Worm (Caenorhabditis elegans) whole organism, late embryonic: ENCODE measurements around the gene inx-10.

Experiments
- C08G9.2 ChIP-seq: sonication (generic microtip); optimal IDR thresholded peaks from 2 replicates; lab custom pipeline; 2016; ENCODE audit warnings: mild to moderate bottlenecking, missing genetic modification characterization, moderate library complexity, missing compliant biosample characterization
- C38D4.7 ChIP-seq: fragments of 200-800 bp; sonication (Bioruptor generic); optimal IDR thresholded peaks from 2 replicates; lab custom pipeline; 2018; ENCODE audit warnings: mild to moderate bottlenecking, missing genetic modification characterization, moderate library complexity, missing compliant biosample characterization
- F13H6.1 ChIP-seq: sonication (generic microtip); optimal IDR thresholded peaks from 2 replicates; lab custom pipeline; 2016; ENCODE audit warnings: missing genetic modification characterization, missing compliant biosample characterization
- K09A11.1 ChIP-seq: sonication (generic microtip); optimal IDR thresholded peaks from 2 replicates; lab custom pipeline; 2017; ENCODE audit warnings: antibody characterized with exemption, mild to moderate bottlenecking, missing genetic modification characterization, missing compliant biosample characterization; ENCODE audit not compliant: insufficient read depth
- T23F11.4 ChIP-seq: fragments of 200-800 bp; sonication (Bioruptor generic); optimal IDR thresholded peaks from 2 replicates; lab custom pipeline; 2018; ENCODE audit warnings: mild to moderate bottlenecking, missing genetic modification characterization, missing compliant biosample characterization
- Y22D7AL.16 ChIP-seq: sonication (generic microtip); optimal IDR thresholded peaks from 2 replicates; lab custom pipeline; 2016; ENCODE audit warnings: missing genetic modification characterization, missing compliant biosample characterization
- ahr-1 ChIP-seq: sonication (generic microtip); optimal IDR thresholded peaks from 2 replicates; lab custom pipeline; 2016; ENCODE audit warnings: missing genetic modification characterization, missing compliant biosample characterization
- ama-1 ChIP-seq: fragments of 150-350 bp; optimal IDR thresholded peaks from 2 replicates; lab custom pipeline; 2014
- ceh-14 ChIP-seq: sonication (generic microtip); optimal IDR thresholded peaks from 2 replicates; lab custom pipeline; 2016; ENCODE audit warnings: missing genotype, missing genetic modification characterization, missing compliant biosample characterization
- ceh-18 ChIP-seq: sonication (generic microtip); optimal IDR thresholded peaks from 2 replicates; lab custom pipeline; 2016; ENCODE audit warnings: missing genetic modification characterization, missing compliant biosample characterization
- ceh-19 ChIP-seq: fragments of 200-800 bp; sonication (Bioruptor generic); optimal IDR thresholded peaks from 2 replicates; lab custom pipeline; 2018; ENCODE audit warnings: mild to moderate bottlenecking, missing genetic modification characterization, missing compliant biosample characterization
- ceh-2 ChIP-seq: sonication (generic microtip); optimal IDR thresholded peaks from 2 replicates; lab custom pipeline; 2016; ENCODE audit warnings: missing genotype, missing genetic modification characterization, missing compliant biosample characterization
- ceh-22 ChIP-seq: sonication (generic microtip); optimal IDR thresholded peaks from 2 replicates; lab custom pipeline; 2017; ENCODE audit warnings: missing biosample characterization, missing genetic modification characterization
- ceh-24 ChIP-seq: sonication (generic microtip); optimal IDR thresholded peaks from 2 replicates; lab custom pipeline; 2016; ENCODE audit warnings: mild to moderate bottlenecking, missing genetic modification characterization, missing compliant biosample characterization
- ceh-30 ChIP-seq: fragments of 150-350 bp; optimal IDR thresholded peaks from 2 replicates; lab custom pipeline; 2014; ENCODE audit warnings: missing biosample characterization, missing genetic modification characterization
- ceh-45 ChIP-seq: fragments of 200-800 bp; sonication (Bioruptor generic); IDR thresholded peaks from 2 replicates; pipeline ENCODE4 v1.3.6; 2022; ENCODE audit warnings: missing genetic modification reagents, missing genetic modification characterization, missing compliant biosample characterization
- ceh-48 ChIP-seq: sonication (generic microtip); optimal IDR thresholded peaks from 2 replicates; lab custom pipeline; 2016; ENCODE audit warnings: missing genetic modification characterization, inconsistent platforms, missing compliant biosample characterization
- ceh-6 ChIP-seq: fragments of 200-800 bp; sonication (Bioruptor generic); optimal IDR thresholded peaks from 2 replicates; lab custom pipeline; 2018; ENCODE audit warnings: mild to moderate bottlenecking, missing genetic modification characterization, missing compliant biosample characterization
- che-1 ChIP-seq: sonication (generic microtip); optimal IDR thresholded peaks from 2 replicates; lab custom pipeline; 2016; ENCODE audit warnings: mild to moderate bottlenecking, missing genetic modification characterization, missing compliant biosample characterization
- elt-2 ChIP-seq: sonication (generic microtip); optimal IDR thresholded peaks from 2 replicates; lab custom pipeline; 2016; ENCODE audit warnings: missing genetic modification reagents, missing genetic modification characterization, missing compliant biosample characterization
- eyg-1 ChIP-seq: sonication (generic microtip); optimal IDR thresholded peaks from 2 replicates; lab custom pipeline; 2016; ENCODE audit warnings: missing genotype, missing genetic modification characterization, missing compliant biosample characterization
- fkh-6 ChIP-seq: sonication (generic microtip); optimal IDR thresholded peaks from 2 replicates; lab custom pipeline; 2016; ENCODE audit warnings: missing genetic modification characterization, missing compliant biosample characterization
- hlh-6 ChIP-seq: sonication (generic microtip); optimal IDR thresholded peaks from 2 replicates; lab custom pipeline; 2016; ENCODE audit warnings: missing genotype, missing genetic modification characterization, missing compliant biosample characterization
- hlh-8 ChIP-seq: sonication (generic microtip); optimal IDR thresholded peaks from 2 replicates; lab custom pipeline; 2016; ENCODE audit warnings: missing genotype, missing genetic modification characterization, missing compliant biosample characterization
- nfya-1 ChIP-seq: sonication (generic microtip); optimal IDR thresholded peaks from 2 replicates; lab custom pipeline; 2017; ENCODE audit warnings: missing genetic modification characterization, mild to moderate bottlenecking, missing compliant biosample characterization, antibody characterized with exemption, moderate library complexity
- nhr-11 ChIP-seq: fragments of 150-350 bp; optimal IDR thresholded peaks from 2 replicates; lab custom pipeline; 2014; ENCODE audit warnings: missing biosample characterization, missing genetic modification characterization
- nhr-232 ChIP-seq: sonication (generic microtip); optimal IDR thresholded peaks from 2 replicates; lab custom pipeline; 2016; ENCODE audit warnings: missing genetic modification characterization, missing compliant biosample characterization
- npax-4 ChIP-seq: sonication (generic microtip); optimal IDR thresholded peaks from 2 replicates; lab custom pipeline; 2016; ENCODE audit warnings: missing genetic modification characterization, missing compliant biosample characterization
- pag-3 ChIP-seq: sonication (generic microtip); optimal IDR thresholded peaks from 2 replicates; lab custom pipeline; 2016; ENCODE audit warnings: missing compliant biosample characterization, missing genetic modification characterization, borderline replicate concordance
- pat-9 ChIP-seq: fragments of 200-800 bp; sonication (Bioruptor generic); optimal IDR thresholded peaks from 2 replicates; lab custom pipeline; 2018; ENCODE audit warnings: mild to moderate bottlenecking, missing genetic modification characterization, moderate library complexity, missing compliant biosample characterization
- pha-4 ChIP-seq: fragments of 150-350 bp; optimal IDR thresholded peaks from 2 replicates; lab custom pipeline; 2018; ENCODE audit warnings: missing biosample characterization, missing genetic modification reagents, missing genetic modification characterization
- pqm-1 ChIP-seq: sonication (generic microtip); optimal IDR thresholded peaks from 2 replicates; lab custom pipeline; 2016; ENCODE audit warnings: missing genetic modification characterization, missing compliant biosample characterization
- ref-2 ChIP-seq: sonication (generic microtip); optimal IDR thresholded peaks from 2 replicates; lab custom pipeline; 2016; ENCODE audit warnings: missing genetic modification characterization, missing compliant biosample characterization
- rnt-1 ChIP-seq: sonication (generic microtip); optimal IDR thresholded peaks from 2 replicates; lab custom pipeline; 2016; ENCODE audit warnings: missing genetic modification characterization, missing compliant biosample characterization
- sdc-2 ChIP-seq: sonication (generic microtip); optimal IDR thresholded peaks from 2 replicates; lab custom pipeline; 2016; ENCODE audit warnings: missing genotype, missing genetic modification characterization, missing compliant biosample characterization
- sox-2 ChIP-seq: fragments of 200-800 bp; sonication (Bioruptor generic); IDR thresholded peaks from 2 replicates; pipeline ENCODE4 v1.3.6; 2022; ENCODE audit warnings: missing genetic modification reagents, missing genetic modification characterization, missing compliant biosample characterization
- sox-4 ChIP-seq: sonication (generic microtip); optimal IDR thresholded peaks from 2 replicates; lab custom pipeline; 2017; ENCODE audit warnings: mild to moderate bottlenecking, missing genetic modification characterization, inconsistent platforms, missing compliant biosample characterization
- syd-9 ChIP-seq: sonication (generic microtip); optimal IDR thresholded peaks from 2 replicates; lab custom pipeline; 2016; ENCODE audit warnings: mild to moderate bottlenecking, missing genetic modification characterization, moderate library complexity, missing compliant biosample characterization
- unc-42 ChIP-seq: sonication (generic microtip); optimal IDR thresholded peaks from 2 replicates; lab custom pipeline; 2016; ENCODE audit warnings: missing genotype, missing genetic modification characterization, missing compliant biosample characterization
- unc-55 ChIP-seq: sonication (generic microtip); optimal IDR thresholded peaks from 2 replicates; lab custom pipeline; 2017; ENCODE audit warnings: missing biosample characterization, missing genetic modification reagents, missing genetic modification characterization
- zip-5 ChIP-seq: sonication (generic microtip); optimal IDR thresholded peaks from 2 replicates; lab custom pipeline; 2016; ENCODE audit warnings: missing genetic modification characterization, missing compliant biosample characterization
- ztf-16 ChIP-seq: sonication (generic microtip); optimal IDR thresholded peaks from 2 replicates; lab custom pipeline; 2017; ENCODE audit warnings: missing genetic modification characterization, missing compliant biosample characterization

Gene inx-10

DNA sequence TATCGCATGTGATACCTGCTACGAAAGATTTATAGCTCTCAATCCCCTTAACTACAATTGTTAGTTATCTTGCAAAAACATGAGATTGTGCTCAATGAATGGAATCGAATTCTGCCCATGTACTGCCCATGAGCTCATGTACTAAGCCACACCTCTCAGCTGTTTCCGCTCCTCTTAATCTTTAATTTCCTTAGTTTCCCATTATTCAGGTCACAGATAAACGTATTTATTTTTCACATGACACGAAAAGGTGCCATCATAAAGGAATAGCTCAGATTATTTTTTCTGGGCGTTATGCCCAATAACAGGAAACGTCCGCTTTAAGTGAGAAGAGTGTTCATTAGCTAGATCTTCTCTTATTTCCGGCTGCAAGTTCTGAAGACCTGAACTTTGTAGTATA is 21.2 kb downstream of the inx-10 start:
- TF ChIP-seq K09A11.1 (tag; lab: Kevin White, UChicago) (no peak), ceh-48 (tag; lab: Kevin White, UChicago) (no peak), ceh-14 (tag; lab: Kevin White, UChicago) (no peak)
- TF ChIP-seq, all 69 proteins: peak for 0

DNA sequence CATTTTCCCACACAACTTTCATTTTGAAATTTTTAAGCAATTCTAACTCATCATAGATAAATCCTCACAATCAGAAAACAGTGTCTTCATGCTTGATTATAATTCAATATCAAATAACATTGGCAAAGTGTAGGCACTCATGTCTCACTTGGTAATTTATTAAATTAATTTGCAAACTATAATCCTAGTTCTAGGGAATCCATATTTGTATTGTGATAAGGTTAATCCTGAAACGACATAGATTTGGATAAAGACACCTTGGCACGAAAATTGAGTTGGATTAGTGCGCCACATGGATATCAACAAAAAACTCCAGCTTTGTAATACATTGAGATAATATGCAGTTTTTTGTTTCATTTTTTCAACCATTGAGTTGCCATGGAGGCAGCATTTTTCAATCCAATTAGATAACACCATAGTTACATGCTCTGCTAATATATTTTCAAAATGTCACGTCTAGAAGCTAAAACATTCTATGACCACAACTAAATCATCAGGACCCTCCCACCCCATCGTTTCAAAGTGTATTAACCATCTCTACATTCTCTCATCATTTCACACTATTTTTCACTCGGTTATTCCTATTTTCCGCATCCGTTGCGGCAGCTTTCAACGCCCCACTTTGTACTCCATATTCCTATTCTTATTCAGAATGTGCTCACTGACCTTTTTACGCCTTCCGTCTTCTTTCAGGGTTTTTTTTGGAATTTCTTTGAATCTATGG is 23.4 kb downstream of the inx-10 start:
- TF ChIP-seq unc-42 (tag; lab: Kevin White, UChicago) = peak; percentile 64
- TF ChIP-seq Y22D7AL.16 = no peak
- TF ChIP-seq, all 69 proteins: peak for 1

DNA sequence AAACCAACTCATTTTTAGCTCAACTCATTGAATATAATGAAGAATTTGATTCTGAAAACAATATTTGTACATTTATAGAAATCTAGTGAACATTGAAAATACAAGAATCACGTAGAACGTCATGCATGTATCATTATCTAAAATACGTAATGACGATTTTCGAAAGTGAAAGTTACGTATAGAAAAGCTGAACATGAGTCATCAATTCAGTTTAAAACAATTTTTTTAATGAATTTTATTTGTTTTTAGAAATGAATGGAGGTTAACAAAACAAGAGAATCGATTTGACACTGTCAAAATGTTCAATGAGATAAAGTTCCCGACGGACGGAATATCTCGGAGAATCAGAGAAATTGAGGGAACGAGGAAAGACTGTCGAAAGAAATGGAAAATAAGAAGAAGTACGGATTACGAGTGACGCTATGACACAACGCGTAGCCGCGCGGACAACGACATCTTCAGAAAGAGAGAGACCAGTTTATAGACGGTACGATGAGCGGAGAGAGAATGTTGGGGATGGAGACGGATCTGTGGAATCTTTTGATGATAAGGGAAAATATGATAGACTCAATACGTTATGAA is 25.5 kb downstream of the inx-10 start, which contains the start of gene ptr-1:
ptr-1 (minus strand) TSS at position 51 of the 582 bp plus-strand sequence.
- TF ChIP-seq Y22D7AL.16 = no peak
- no peak for TF ChIP-seq ref-2 (tag; lab: Kevin White, UChicago)
- no peak for TF ChIP-seq ahr-1 (tag; lab: Kevin White, UChicago)
- TF ChIP-seq hlh-6 (tag; lab: Kevin White, UChicago) = no peak
- no peak for TF ChIP-seq unc-55 (GFP tag; lab: Kevin White, UChicago)
- no peak for TF ChIP-seq hlh-8 (tag; lab: Kevin White, UChicago)
- TF ChIP-seq ztf-16 (tag; lab: Kevin White, UChicago) = no peak
- no peak for TF ChIP-seq zip-5
- no peak for TF ChIP-seq ceh-45 (GFP tag; lab: Robert Waterston, UW)
- no peak for TF ChIP-seq nfya-1
- TF ChIP-seq sdc-2 (tag; lab: Kevin White, UChicago) = no peak
- TF ChIP-seq eyg-1 (tag; lab: Kevin White, UChicago) = no peak

DNA sequence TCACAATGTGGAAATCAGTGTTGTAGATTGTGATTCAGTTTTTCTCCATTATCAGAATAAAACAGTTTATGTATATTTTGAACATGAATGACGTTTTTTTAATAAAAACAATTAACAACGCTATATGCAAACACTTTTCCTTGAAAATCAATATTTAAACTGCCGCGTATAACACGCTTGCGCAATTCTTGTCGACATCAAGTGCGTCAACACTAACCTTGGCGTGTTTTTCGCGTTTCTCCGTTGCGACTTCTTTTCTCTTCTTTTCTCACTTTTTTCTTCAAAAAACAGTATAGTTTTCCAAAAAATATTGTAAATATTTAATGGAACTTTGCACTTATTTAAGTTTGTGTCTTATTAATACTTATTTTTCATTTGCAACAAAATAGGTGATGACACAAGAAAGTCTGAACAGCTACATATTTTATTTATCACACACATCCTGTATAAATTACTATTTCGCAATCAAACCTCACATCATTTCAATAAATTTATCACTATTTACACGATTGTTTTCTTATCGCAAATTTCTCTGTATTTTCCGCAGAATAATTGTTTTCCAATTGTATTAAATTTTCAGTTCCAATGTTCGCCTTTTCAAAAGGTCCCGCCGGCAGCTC is 31.9 kb downstream of the inx-10 start, which contains the start of gene spas-1:
spas-1 (plus strand) TSS at position 572 of the 620 bp plus-strand sequence.
- TF ChIP-seq zip-5 = peak; percentile 7
- no peak for TF ChIP-seq nhr-11 (tag; lab: Kevin White, UChicago)
- no peak; the same call in 1 of the 2 replicates for TF ChIP-seq sox-2 (GFP tag; lab: Robert Waterston, UW)
- peak; percentile 96 for TF ChIP-seq ceh-48 (tag; lab: Kevin White, UChicago)
- peak; percentile 13 for TF ChIP-seq eyg-1 (tag; lab: Kevin White, UChicago)
- no peak for TF ChIP-seq pag-3 (tag; lab: Kevin White, UChicago)
- no peak for TF ChIP-seq pha-4
- peak; percentile 60 for TF ChIP-seq pat-9
- peak; percentile 39 for TF ChIP-seq ceh-30 (tag; lab: Kevin White, UChicago)
- TF ChIP-seq npax-4 (tag; lab: Kevin White, UChicago) = peak; percentile 10
- TF ChIP-seq ceh-22 (tag; lab: Kevin White, UChicago) = no peak
- peak; percentile 26 for TF ChIP-seq nhr-232 (tag; lab: Kevin White, UChicago)
- TF ChIP-seq C38D4.7 (GFP tag; lab: Kevin White, UChicago) = peak; percentile 18
- peak; percentile 22 for TF ChIP-seq F13H6.1
- no peak for TF ChIP-seq pqm-1 (tag; lab: Kevin White, UChicago)
- peak; percentile 41 for TF ChIP-seq sdc-2 (tag; lab: Kevin White, UChicago)
- TF ChIP-seq ceh-19 (GFP tag; lab: Kevin White, UChicago) = peak; percentile 53
- no peak for TF ChIP-seq ztf-16 (tag; lab: Kevin White, UChicago)
- TF ChIP-seq ceh-14 (tag; lab: Kevin White, UChicago) = peak; percentile 55
- peak; percentile 34 for TF ChIP-seq ceh-2 (tag; lab: Kevin White, UChicago)
- TF ChIP-seq ceh-6 (GFP tag; lab: Kevin White, UChicago) = peak; percentile 7
- peak; percentile 41 for TF ChIP-seq rnt-1 (tag; lab: Kevin White, UChicago)
- peak; percentile 34 for TF ChIP-seq K09A11.1 (tag; lab: Kevin White, UChicago)
- peak; percentile 55 for TF ChIP-seq ceh-18 (tag; lab: Kevin White, UChicago)
- TF ChIP-seq fkh-6 (tag; lab: Kevin White, UChicago) = peak; percentile 42
- no peak for TF ChIP-seq ahr-1 (tag; lab: Kevin White, UChicago)
- no peak for TF ChIP-seq ceh-24 (tag; lab: Kevin White, UChicago)
- peak; percentile 3 for TF ChIP-seq C08G9.2 (tag; lab: Kevin White, UChicago)
- TF ChIP-seq che-1 (tag; lab: Kevin White, UChicago) = peak; percentile 29
- TF ChIP-seq nfya-1 = peak; percentile 76
- peak; percentile 40 for TF ChIP-seq sox-4 (tag; lab: Kevin White, UChicago)
- no peak for TF ChIP-seq T23F11.4 (GFP tag; lab: Kevin White, UChicago)
- peak; percentile 79 for TF ChIP-seq elt-2 (tag; lab: Kevin White, UChicago)
- TF ChIP-seq ama-1 (lab: Kevin White, UChicago) = no peak
- peak; percentile 52 for TF ChIP-seq syd-9
